Worm (Caenorhabditis elegans): ENCODE data around the gene K07F5.15.

ce11 chrIV:9821621-9822020, 43.3 kb upstream of the K07F5.15 start, which contains the start of gene col-123:
- no peak for TF ChIP-seq lin-11 (tag; optimal IDR thresholded peaks at IDR 0.05)
- TF ChIP-seq lsy-2 (tag; optimal IDR thresholded peaks at IDR 0.05): no peak
- no peak for TF ChIP-seq nhr-237 (tag; optimal IDR thresholded peaks at IDR 0.05)
- TF ChIP-seq sem-4 (tag; optimal IDR thresholded peaks at IDR 0.05): no peak
- no peak for TF ChIP-seq R02D3.7 (tag; optimal IDR thresholded peaks at IDR 0.05)
- TF ChIP-seq mab-5 (tag; optimal IDR thresholded peaks at IDR 0.05): no peak
- no peak for TF ChIP-seq blmp-1 (tag; optimal IDR thresholded peaks at IDR 0.05; ENCODE audit: insufficient read depth)
- no peak for TF ChIP-seq zag-1 (tag; optimal IDR thresholded peaks at IDR 0.05)
- no peak for TF ChIP-seq unc-62 (GFP tag; optimal IDR thresholded peaks at IDR 0.05)
- no peak for TF ChIP-seq peb-1 (tag; optimal IDR thresholded peaks at IDR 0.05)
- no peak for TF ChIP-seq nhr-11 (tag; optimal IDR thresholded peaks at IDR 0.05)
- TF ChIP-seq ztf-11 (tag; optimal IDR thresholded peaks at IDR 0.05): no peak
- TF ChIP-seq elt-1 (tag; optimal IDR thresholded peaks at IDR 0.05): no peak
- TF ChIP-seq fos-1 (tag; optimal IDR thresholded peaks at IDR 0.05): no peak
